Worm (Caenorhabditis elegans): ENCODE measurements around the gene F47D12.9.

- no peak for TF ChIP-seq sea-1 (GFP tag; conservative IDR thresholded peaks at IDR 0.05)
- TF ChIP-seq flt-1 (GFP tag; IDR thresholded peaks at IDR 0.05) = no peak
Measured at ce11 chrIII:6297599-6297998, 5.6 kb downstream of the F47D12.9 start.

All from whole organism, early embryonic.